Worm (Caenorhabditis elegans): ENCODE measurements around the gene lin-8.

DNA sequence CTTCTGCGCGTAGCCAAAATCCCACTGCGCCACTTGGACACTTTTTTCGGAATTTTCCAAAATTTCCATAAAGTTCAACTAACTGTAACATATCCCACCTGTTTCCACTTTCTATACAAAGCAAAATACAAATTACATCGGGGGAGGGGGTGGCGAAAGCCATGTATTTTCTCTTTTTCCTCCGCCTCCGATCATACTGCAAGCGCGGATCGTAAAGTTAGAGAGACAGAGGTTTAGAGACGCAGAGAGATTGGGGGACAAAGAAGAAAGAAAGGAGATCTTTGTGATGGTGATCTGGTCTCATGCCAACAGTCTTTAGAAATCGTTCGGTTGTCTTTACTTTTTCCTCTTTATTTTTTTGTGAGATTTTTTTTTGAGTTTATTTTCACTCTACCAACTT lies 28.4 kb upstream of the lin-8 start:
- TF ChIP-seq dpl-1 (GFP tag; optimal IDR thresholded peaks at IDR 0.05) (no peak), hlh-30 (tag; optimal IDR thresholded peaks at IDR 0.05; ENCODE audit: insufficient read depth) (peak; percentile 2), lin-39 (tag; optimal IDR thresholded peaks at IDR 0.05) (no peak), duxl-1 (tag; optimal IDR thresholded peaks at IDR 0.05; ENCODE audit: poor library complexity) (no peak), unc-62 (GFP tag; optimal IDR thresholded peaks at IDR 0.05 in 1 of 2) (no peak), unc-62 (tag; optimal IDR thresholded peaks at IDR 0.05) (no peak), daf-16 (GFP tag; optimal IDR thresholded peaks at IDR 0.05) (no peak), daf-16 (tag; optimal IDR thresholded peaks at IDR 0.05) (no peak), skn-1 (tag; optimal IDR thresholded peaks at IDR 0.05) (no peak), snpc-4 (tag; optimal IDR thresholded peaks at IDR 0.05) (no peak)
